Worm (Caenorhabditis elegans): ENCODE data around the gene tftc-1.
A peak's percentile ranks its signal among the peaks of the same experiment; 100 is the strongest.

The tftc-1 gene

DNA sequence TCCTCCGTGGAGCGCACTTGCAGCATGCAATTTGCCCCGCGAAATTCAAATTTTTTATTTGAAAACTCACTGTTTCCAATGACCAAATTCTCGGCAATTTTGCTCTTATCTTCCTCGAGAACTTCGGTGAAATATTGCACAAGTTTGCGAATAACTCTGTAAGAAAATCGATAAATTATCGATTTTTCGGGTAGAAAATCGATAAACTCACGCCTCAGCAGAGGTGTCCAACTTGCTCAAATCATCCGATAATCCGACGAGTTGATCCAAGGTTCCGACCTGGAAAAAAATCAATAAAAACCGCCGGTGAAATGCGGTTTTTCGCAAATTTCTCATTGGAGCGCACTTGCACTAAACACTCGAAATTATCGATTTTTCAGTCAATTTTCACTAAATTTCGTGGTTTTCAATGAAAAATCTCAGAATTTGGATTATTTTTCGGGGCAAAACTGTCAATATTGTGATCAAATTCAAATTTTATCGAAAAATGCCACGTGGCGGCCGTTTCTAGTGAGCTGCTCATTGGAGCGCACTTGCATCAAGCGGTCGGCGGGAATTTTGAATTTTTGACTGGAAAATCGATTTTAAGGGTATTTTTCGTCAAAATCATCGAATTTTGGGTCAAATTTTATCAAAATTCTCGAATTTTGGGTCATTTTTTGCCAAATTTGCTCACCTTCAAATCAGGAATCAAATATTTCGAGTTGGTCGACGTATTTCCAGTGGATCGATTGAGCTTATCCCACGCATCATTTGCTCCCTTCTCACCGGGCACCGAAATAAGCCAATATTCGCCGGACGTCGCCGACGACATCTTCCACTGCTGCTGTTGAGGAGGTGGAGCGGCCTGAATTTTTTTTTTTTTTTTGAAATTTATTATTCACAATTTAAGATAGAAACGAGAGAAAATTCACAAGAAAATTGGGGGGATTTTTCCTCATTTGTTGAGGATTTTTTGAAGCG is 35.1 kb upstream of the tftc-1 start, which contains the start of gene vha-11 (continued):
- TF ChIP-seq ZK337.2 (GFP tag; IDR thresholded peaks at IDR 0.05) (no peak), mdl-1 (tag; optimal IDR thresholded peaks at IDR 0.05) (no peak), daf-12 (tag; optimal IDR thresholded peaks at IDR 0.05) (no peak), daf-16 (GFP tag; optimal IDR thresholded peaks at IDR 0.05) (no peak), daf-16 (tag; optimal IDR thresholded peaks at IDR 0.05) (peak; percentile 28), Y48G9A.11 (GFP tag; IDR thresholded peaks at IDR 0.05) (peak; percentile 56), set-16 (GFP tag; IDR thresholded peaks at IDR 0.05) (no peak), lin-38 (GFP tag; IDR thresholded peaks at IDR 0.05) (peak; percentile 76), tra-1 (GFP tag; IDR thresholded peaks at IDR 0.05) (0 out of 2 replicates have a peak, but pooled peaks have one; percentile 13), lin-15B (tag; optimal IDR thresholded peaks at IDR 0.05) (no peak), dpl-1 (GFP tag; optimal IDR thresholded peaks at IDR 0.05) (no peak), aha-1 (tag) (peak; percentile 99), mdt-29 (GFP tag; IDR thresholded peaks at IDR 0.05) (0 out of 2 replicates have a peak, but pooled peaks have one; percentile 7), F44E2.7 (GFP tag; IDR thresholded peaks at IDR 0.05) (no peak), daf-8 (GFP tag; IDR thresholded peaks at IDR 0.05) (no peak), R02D3.7 (tag; optimal IDR thresholded peaks at IDR 0.05) (no peak), nhr-237 (tag; optimal IDR thresholded peaks at IDR 0.05) (no peak)

DNA sequence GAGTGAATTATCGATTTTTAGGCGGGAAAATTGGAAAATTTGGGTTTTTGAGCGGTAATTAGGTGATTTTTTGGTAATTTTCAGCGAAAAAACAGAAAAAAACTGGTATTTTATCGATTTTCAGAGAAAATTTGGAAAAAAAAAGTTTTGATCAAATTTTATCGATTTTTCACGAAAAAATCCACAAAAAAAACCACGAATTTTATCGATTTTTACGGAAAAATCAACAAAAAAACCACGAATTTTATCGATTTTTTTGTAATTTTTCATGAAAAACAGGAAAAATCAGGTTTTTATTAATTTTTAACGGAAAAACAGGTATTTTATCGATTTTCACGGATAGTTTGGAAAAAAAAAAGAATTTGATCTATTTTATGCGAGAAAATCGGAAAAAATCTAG is 34.2 kb upstream of the tftc-1 start:
- TF ChIP-seq lsy-2 (tag; optimal IDR thresholded peaks at IDR 0.05) (peak in 1 of 2 experiments; percentile 10), nhr-41 (GFP tag; IDR thresholded peaks at IDR 0.05) (no peak), unc-62 (GFP tag; optimal IDR thresholded peaks at IDR 0.05 in 1 of 2) (no peak), unc-62 (tag; optimal IDR thresholded peaks at IDR 0.05) (no peak), daf-19 (GFP tag; conservative IDR thresholded peaks at IDR 0.05) (no peak), mxl-3 (GFP tag; optimal IDR thresholded peaks at IDR 0.05) (no peak), dmd-8 (GFP tag; IDR thresholded peaks at IDR 0.05) (no peak), F37D6.2 (tag; optimal IDR thresholded peaks at IDR 0.05) (no peak), snpc-4 (tag; optimal IDR thresholded peaks at IDR 0.05) (no peak), mes-2 (tag; optimal IDR thresholded peaks at IDR 0.05; ENCODE audit: poor library complexity, severe bottlenecking) (no peak), dmd-9 (GFP tag; IDR thresholded peaks at IDR 0.05) (no peak), D1046.2 (GFP tag; IDR thresholded peaks at IDR 0.05) (no peak), nhr-42 (GFP tag; IDR thresholded peaks at IDR 0.05) (no peak), jun-1 (tag; optimal IDR thresholded peaks at IDR 0.05) (no peak), daf-12 (tag; optimal IDR thresholded peaks at IDR 0.05) (no peak), ceh-44 (GFP tag; IDR thresholded peaks at IDR 0.05) (no peak), sdz-12 (GFP tag; optimal IDR thresholded peaks at IDR 0.05) (no peak), php-3 (GFP tag; IDR thresholded peaks at IDR 0.05) (0 out of 2 replicates have a peak, but pooled peaks have one; percentile 7), F26F4.8 (GFP tag; conservative IDR thresholded peaks at IDR 0.05) (no peak), Y105C5A.15 (GFP tag; IDR thresholded peaks at IDR 0.05) (no peak), R02D3.7 (tag; optimal IDR thresholded peaks at IDR 0.05) (no peak), nhr-48 (tag; optimal IDR thresholded peaks at IDR 0.05) (no peak), hmg-1.1 (GFP tag; IDR thresholded peaks at IDR 0.05) (no peak), F49E8.2 (tag; optimal IDR thresholded peaks at IDR 0.05; ENCODE audit: borderline replicate concordance) (no peak), ceh-28 (tag; optimal IDR thresholded peaks at IDR 0.05) (peak; percentile 75), zip-11 (GFP tag; IDR thresholded peaks at IDR 0.05) (no peak), T26A8.4 (GFP tag; IDR thresholded peaks at IDR 0.05) (no peak), set-16 (GFP tag; IDR thresholded peaks at IDR 0.05) (no peak), zfp-3 (GFP tag; conservative IDR thresholded peaks at IDR 0.05) (no peak), Y48G9A.11 (GFP tag; IDR thresholded peaks at IDR 0.05) (no peak), attf-4 (tag; optimal IDR thresholded peaks at IDR 0.05) (no peak), unc-39 (tag; optimal IDR thresholded peaks at IDR 0.05) (no peak), dmd-6 (GFP tag; IDR thresholded peaks at IDR 0.05) (no peak), aha-1 (tag) (peak; percentile 9), ces-1 (GFP tag; optimal IDR thresholded peaks at IDR 0.05) (no peak), lin-15B (tag; optimal IDR thresholded peaks at IDR 0.05) (no peak), ztf-7 (tag; optimal IDR thresholded peaks at IDR 0.05) (no peak)

All from whole organism, L4 larva.